Worm (Caenorhabditis elegans) whole organism, L2 larva: ENCODE measurements around the gene lat-1.

Experiments
- C34F6.9 ChIP-seq: fragments of 150-350 bp; optimal IDR thresholded peaks from 2 replicates; lab custom pipeline; 2014; ENCODE audit warnings: missing biosample characterization, missing genetic modification characterization
- Y55F3AM.14 ChIP-seq: fragments of 200-800 bp; sonication (Bioruptor generic); optimal IDR thresholded peaks from 2 replicates; lab custom pipeline; 2018; ENCODE audit warnings: mild to moderate bottlenecking, missing genetic modification characterization, missing compliant biosample characterization
- ZK546.5 ChIP-seq: sonication (generic microtip); optimal IDR thresholded peaks from 2 replicates; lab custom pipeline; 2017; ENCODE audit warnings: missing biosample characterization, missing genetic modification characterization
- ama-1 ChIP-seq: fragments of 150-350 bp; optimal IDR thresholded peaks from 2 replicates; lab custom pipeline; 2018; ENCODE audit warnings: inconsistent platforms
- blmp-1 ChIP-seq: sonication (generic microtip); optimal IDR thresholded peaks from 2 replicates; lab custom pipeline; 2017; ENCODE audit warnings: missing genetic modification characterization, mild to moderate bottlenecking, missing compliant biosample characterization, antibody characterized with exemption, moderate library complexity; ENCODE audit not compliant: insufficient read depth
- ceh-16 ChIP-seq: fragments of 150-350 bp; optimal IDR thresholded peaks from 2 replicates; lab custom pipeline; 2014; ENCODE audit warnings: missing biosample characterization, missing genetic modification characterization
- crh-2 ChIP-seq: sonication (generic microtip); optimal IDR thresholded peaks from 2 replicates; lab custom pipeline; 2017; ENCODE audit warnings: missing biosample characterization, missing genetic modification characterization
- dmd-4 ChIP-seq: sonication (generic microtip); optimal IDR thresholded peaks from 2 replicates; lab custom pipeline; 2017; ENCODE audit warnings: missing biosample characterization, missing genetic modification characterization
- elt-1 ChIP-seq: fragments of 150-350 bp; optimal IDR thresholded peaks from 2 replicates; lab custom pipeline; 2014; ENCODE audit warnings: missing biosample characterization, missing genetic modification characterization
- elt-3 ChIP-seq: sonication (generic microtip); optimal IDR thresholded peaks from 2 replicates; lab custom pipeline; 2017; ENCODE audit warnings: missing biosample characterization, missing genetic modification characterization
- fos-1 ChIP-seq: fragments of 150-350 bp; optimal IDR thresholded peaks from 2 replicates; lab custom pipeline; 2014; ENCODE audit warnings: missing biosample characterization, missing genetic modification characterization
- gmeb-1 ChIP-seq: fragments of 150-350 bp; optimal IDR thresholded peaks from 2 replicates; lab custom pipeline; 2014; ENCODE audit warnings: missing biosample characterization, missing genetic modification characterization
- lin-11 ChIP-seq: fragments of 150-350 bp; sonication (generic microtip); optimal IDR thresholded peaks from 2 replicates; lab custom pipeline; 2014; ENCODE audit warnings: missing biosample characterization, missing genetic modification characterization, inconsistent platforms, mixed read lengths
- lin-39 ChIP-seq: fragments of 150-350 bp; optimal IDR thresholded peaks from 2 replicates; lab custom pipeline; 2014; ENCODE audit warnings: missing biosample characterization, missing genetic modification reagents, missing genetic modification characterization
- nhr-10 ChIP-seq: sonication (generic microtip); optimal IDR thresholded peaks from 2 replicates; lab custom pipeline; 2017; ENCODE audit warnings: missing biosample characterization, missing genetic modification characterization
- nhr-11 ChIP-seq: fragments of 150-350 bp; optimal IDR thresholded peaks from 2 replicates; lab custom pipeline; 2014; ENCODE audit warnings: missing biosample characterization, missing genetic modification characterization
- nhr-129 ChIP-seq: fragments of 150-350 bp; optimal IDR thresholded peaks from 2 replicates; lab custom pipeline; 2014; ENCODE audit warnings: missing biosample characterization, missing genetic modification characterization
- nhr-21 ChIP-seq: fragments of 150-350 bp; optimal IDR thresholded peaks from 2 replicates; lab custom pipeline; 2014; ENCODE audit warnings: missing biosample characterization, missing genetic modification characterization
- nhr-23 ChIP-seq: fragments of 150-350 bp; optimal IDR thresholded peaks from 2 replicates; lab custom pipeline; 2014; ENCODE audit warnings: missing biosample characterization, missing genetic modification reagents, missing genetic modification characterization
- nhr-237 ChIP-seq: fragments of 150-350 bp; optimal IDR thresholded peaks from 2 replicates; lab custom pipeline; 2014; ENCODE audit warnings: missing biosample characterization, missing genetic modification characterization
- nhr-77 ChIP-seq: fragments of 150-350 bp; optimal IDR thresholded peaks from 2 replicates; lab custom pipeline; 2014; ENCODE audit warnings: missing biosample characterization, missing genetic modification characterization
- peb-1 ChIP-seq: fragments of 150-350 bp; optimal IDR thresholded peaks from 2 replicates; lab custom pipeline; 2014; ENCODE audit warnings: missing biosample characterization, missing genetic modification characterization
- sem-4 ChIP-seq: fragments of 150-350 bp; optimal IDR thresholded peaks from 2 replicates; lab custom pipeline; 2014; ENCODE audit warnings: missing biosample characterization, missing genetic modification reagents, missing genetic modification characterization
- sma-3 ChIP-seq: sonication (generic microtip); optimal IDR thresholded peaks from 2 replicates; lab custom pipeline; 2016; ENCODE audit warnings: missing genetic modification reagents, missing genetic modification characterization, missing compliant biosample characterization
- sma-9 ChIP-seq, 2 experiments: fragments of 150-350 bp in 1 of 2; sonication (generic microtip) in 1 of 2; optimal IDR thresholded peaks; 2 replicates each; lab custom pipeline; 2014 to 2016; ENCODE audit warnings: missing genetic modification characterization in 2 of 2, mild to moderate bottlenecking in 1 of 2, missing biosample characterization in 1 of 2, missing compliant biosample characterization in 1 of 2, missing genetic modification reagents in 1 of 2, moderate library complexity in 1 of 2
- unc-39 ChIP-seq: fragments of 150-350 bp; optimal IDR thresholded peaks from 2 replicates; lab custom pipeline; 2014; ENCODE audit warnings: missing biosample characterization, missing genetic modification characterization
- unc-55 ChIP-seq: fragments of 150-350 bp; sonication (generic microtip); optimal IDR thresholded peaks from 3 replicates; lab custom pipeline; 2014; ENCODE audit warnings: missing biosample characterization, missing genetic modification reagents, missing genetic modification characterization
- unc-62 ChIP-seq: fragments of 150-350 bp; optimal IDR thresholded peaks from 2 replicates; lab custom pipeline; 2014; ENCODE audit warnings: missing biosample characterization, missing genetic modification reagents, missing genetic modification characterization
- zag-1 ChIP-seq: fragments of 150-350 bp; optimal IDR thresholded peaks from 2 replicates; lab custom pipeline; 2014; ENCODE audit warnings: missing biosample characterization, missing genetic modification characterization
- ztf-1 ChIP-seq: fragments of 200-800 bp; sonication (Bioruptor generic); conservative IDR thresholded peaks from 2 replicates; pipeline ENCODE4 v1.3.6; 2022; ENCODE audit warnings: missing genetic modification characterization, missing compliant biosample characterization
- ztf-11 ChIP-seq: sonication (generic microtip); optimal IDR thresholded peaks from 2 replicates; lab custom pipeline; 2017; ENCODE audit warnings: missing biosample characterization, missing genetic modification characterization

lat-1 gene

ce11 chrII:8899357-8899748 lies 2.7 kb downstream of the lat-1 start:
- no peak for TF ChIP-seq ztf-1 (GFP tag; lab: Robert Waterston, UW)
- no peak for TF ChIP-seq unc-62 (GFP tag; lab: Kevin White, UChicago)
- TF ChIP-seq nhr-10: no peak
- no peak for TF ChIP-seq elt-3 (tag; lab: Kevin White, UChicago)
- TF ChIP-seq nhr-77: no peak
- no peak for TF ChIP-seq nhr-11 (tag; lab: Kevin White, UChicago)
- TF ChIP-seq sma-9 (GFP tag; optimal IDR thresholded peaks at IDR 0.05; lab: Kevin White, UChicago): no peak
- no peak for TF ChIP-seq sma-9 (tag; optimal IDR thresholded peaks at IDR 0.05; lab: Kevin White, UChicago)
- no peak for TF ChIP-seq nhr-129 (tag; lab: Kevin White, UChicago)
- TF ChIP-seq sma-3: no peak
- TF ChIP-seq unc-39: no peak
- no peak for TF ChIP-seq crh-2 (tag; lab: Kevin White, UChicago)
- TF ChIP-seq zag-1 (tag; lab: Kevin White, UChicago): no peak
- TF ChIP-seq ceh-16: no peak
- no peak for TF ChIP-seq dmd-4 (tag; lab: Kevin White, UChicago)
- TF ChIP-seq sem-4 (tag; lab: Kevin White, UChicago): no peak

ce11 chrII:8903871-8904270 lies 7.2 kb downstream of the lat-1 start:
- TF ChIP-seq lin-39 (tag; lab: Kevin White, UChicago) (no peak), unc-62 (GFP tag; lab: Kevin White, UChicago) (no peak), ZK546.5 (tag; lab: Kevin White, UChicago) (no peak), elt-3 (tag; lab: Kevin White, UChicago) (no peak), blmp-1 (tag; lab: Kevin White, UChicago) (no peak), zag-1 (tag; lab: Kevin White, UChicago) (no peak), ama-1 (no peak), nhr-77 (no peak), peb-1 (tag; lab: Kevin White, UChicago) (no peak)

ce11 chrII:8911929-8912328 lies 15.3 kb downstream of the lat-1 start, which contains the start of gene B0457.4:
B0457.4 (minus strand) TSS chrII:8912029.
- TF ChIP-seq Y55F3AM.14 (GFP tag; lab: Kevin White, UChicago) (no peak), nhr-23 (tag; lab: Kevin White, UChicago) (no peak), nhr-21 (tag; lab: Kevin White, UChicago) (no peak), dmd-4 (tag; lab: Kevin White, UChicago) (no peak), fos-1 (tag; lab: Kevin White, UChicago) (no peak), sma-3 (no peak), ztf-11 (tag; lab: Kevin White, UChicago) (no peak), gmeb-1 (tag; lab: Kevin White, UChicago) (no peak), elt-3 (tag; lab: Kevin White, UChicago) (no peak), ceh-16 (no peak), crh-2 (tag; lab: Kevin White, UChicago) (no peak), nhr-10 (no peak), lin-11 (no peak), nhr-129 (tag; lab: Kevin White, UChicago) (no peak), nhr-11 (tag; lab: Kevin White, UChicago) (no peak), peb-1 (tag; lab: Kevin White, UChicago) (no peak), blmp-1 (tag; lab: Kevin White, UChicago) (no peak), elt-1 (tag; lab: Kevin White, UChicago) (no peak), ZK546.5 (tag; lab: Kevin White, UChicago) (no peak)

ce11 chrII:8912523-8913017 lies 15.9 kb downstream of the lat-1 start:
- TF ChIP-seq dmd-4 (tag; lab: Kevin White, UChicago) (no peak), crh-2 (tag; lab: Kevin White, UChicago) (no peak), unc-55 (peak; percentile 31), C34F6.9 (tag; lab: Kevin White, UChicago) (no peak), nhr-21 (tag; lab: Kevin White, UChicago) (peak; percentile 3), unc-39 (no peak), elt-1 (tag; lab: Kevin White, UChicago) (no peak), lin-11 (no peak)
- TF ChIP-seq, all 48 proteins: peak for 2

ce11 chrII:8914654-8915053 lies 18.0 kb downstream of the lat-1 start:
- TF ChIP-seq fos-1 (tag; lab: Kevin White, UChicago): peak; percentile 33
- no peak for TF ChIP-seq nhr-237 (tag; lab: Kevin White, UChicago)
- TF ChIP-seq, all 48 proteins: peak for 1
